Worm (Caenorhabditis elegans): ENCODE measurements around the gene srbc-54.

ce11 chrV:15817746-15818145, 15.8 kb downstream of the srbc-54 start, which contains the start of gene abf-3:
- TF ChIP-seq ceh-13 (GFP tag; optimal IDR thresholded peaks at IDR 0.05) (no peak), ama-1 (optimal IDR thresholded peaks at IDR 0.05) (no peak), sea-1 (GFP tag; conservative IDR thresholded peaks at IDR 0.05) (no peak), hmbx-1 (tag; optimal IDR thresholded peaks at IDR 0.05) (no peak), tbx-11 (GFP tag; IDR thresholded peaks at IDR 0.05) (no peak), hmg-4 (GFP tag; optimal IDR thresholded peaks at IDR 0.05) (no peak)

Measured in whole organism, early embryonic.